Worm (Caenorhabditis elegans): ENCODE data around the gene spex-3.

DNA sequence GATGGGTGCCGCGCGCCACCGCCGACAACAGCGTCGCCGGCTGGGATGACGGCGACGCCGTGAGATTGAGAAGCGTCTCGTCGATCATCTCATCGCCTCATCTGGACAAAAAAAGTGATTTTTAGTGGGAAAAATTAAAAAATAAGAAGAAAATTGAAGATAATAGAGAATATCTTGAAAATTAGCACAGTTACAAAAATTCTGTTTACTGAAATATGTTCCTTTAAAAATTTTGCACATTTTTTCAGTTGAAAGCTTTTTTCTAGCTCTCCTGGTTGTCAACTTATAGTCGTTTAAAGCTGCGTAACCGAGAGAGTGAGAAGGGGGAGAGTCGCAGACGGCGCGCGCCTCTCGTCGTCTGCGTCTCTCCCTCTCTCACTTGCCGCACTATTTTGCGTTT, 30.8 kb upstream of the spex-3 start, which contains the start of gene ser-4:
- TF ChIP-seq nhr-48 (tag; optimal IDR thresholded peaks at IDR 0.05) (no peak), ZK546.5 (tag; optimal IDR thresholded peaks at IDR 0.05) (no peak), ceh-82 (tag; optimal IDR thresholded peaks at IDR 0.05) (no peak), mep-1 (tag; optimal IDR thresholded peaks at IDR 0.05) (no peak), aha-1 (tag) (no peak), zag-1 (tag; optimal IDR thresholded peaks at IDR 0.05) (no peak), pha-4 (GFP tag; IDR thresholded peaks at IDR 0.05) (no peak), pha-4 (tag; optimal IDR thresholded peaks at IDR 0.05) (no peak)

Measured in whole organism, L4 larva.